Fruit fly (Drosophila melanogaster) whole organism, prepupa: ENCODE results near the gene CG6675.

Experiments
- Blimp-1 ChIP-seq: fragments of 200-800 bp; sonication (Bioruptor generic); optimal IDR thresholded peaks from 3 replicates; lab custom pipeline; 2017; ENCODE audit warnings: missing biosample characterization, missing genetic modification characterization, mild to moderate bottlenecking, moderate library complexity, missing genetic modification reagents
- CG10631 ChIP-seq: fragments of 200-800 bp; sonication (Bioruptor generic); optimal IDR thresholded peaks from 2 replicates; lab custom pipeline; 2016; ENCODE audit warnings: missing biosample characterization, missing genetic modification characterization
- CG11294 ChIP-seq: fragments of 200-800 bp; sonication (Bioruptor generic); IDR thresholded peaks from 2 replicates; pipeline ENCODE4 v1.3.6; 2022; ENCODE audit warnings: missing biosample characterization, missing genetic modification characterization
- CG11762 ChIP-seq: fragments of 200-800 bp; sonication (Bioruptor generic); optimal IDR thresholded peaks from 3 replicates; lab custom pipeline; 2016; ENCODE audit warnings: missing biosample characterization, missing genetic modification characterization; ENCODE audit not compliant: insufficient read depth
- CG15336 ChIP-seq: fragments of 200-800 bp; sonication (Bioruptor generic); IDR thresholded peaks from 2 replicates; pipeline ENCODE4 v1.3.6; 2022; ENCODE audit warnings: missing biosample characterization, missing genetic modification characterization
- CG1621 ChIP-seq: fragments of 200-800 bp; sonication (Bioruptor generic); optimal IDR thresholded peaks from 3 replicates; lab custom pipeline; 2018; ENCODE audit warnings: missing biosample characterization, mild to moderate bottlenecking, missing genetic modification characterization
- CG16779 ChIP-seq: fragments of 200-800 bp; sonication (Bioruptor generic); optimal IDR thresholded peaks from 3 replicates; lab custom pipeline; 2017; ENCODE audit warnings: missing biosample characterization, mild to moderate bottlenecking, missing genetic modification characterization
- CG31627 ChIP-seq: fragments of 200-800 bp; sonication (Bioruptor generic); optimal IDR thresholded peaks from 3 replicates; lab custom pipeline; 2016; ENCODE audit warnings: missing biosample characterization, missing genetic modification characterization
- CG4318 ChIP-seq: fragments of 200-800 bp; sonication (Bioruptor generic); optimal IDR thresholded peaks from 3 replicates; lab custom pipeline; 2017; ENCODE audit warnings: missing biosample characterization, mild to moderate bottlenecking, missing genetic modification characterization
- CG6792 ChIP-seq: fragments of 200-800 bp; sonication (Bioruptor generic); optimal IDR thresholded peaks from 3 replicates; lab custom pipeline; 2016; ENCODE audit warnings: missing biosample characterization, missing genetic modification characterization
- CG6854 ChIP-seq: fragments of 200-800 bp; sonication (Bioruptor generic); optimal IDR thresholded peaks from 2 replicates; lab custom pipeline; 2017; ENCODE audit warnings: missing biosample characterization, mild to moderate bottlenecking, missing genetic modification characterization
- CG7368 ChIP-seq: fragments of 200-800 bp; sonication (Bioruptor generic); optimal IDR thresholded peaks from 3 replicates; lab custom pipeline; 2016; ENCODE audit warnings: missing biosample characterization, missing genetic modification characterization
- CG8319 ChIP-seq: fragments of 200-800 bp; sonication (Bioruptor generic); optimal IDR thresholded peaks from 3 replicates; lab custom pipeline; 2016; ENCODE audit warnings: missing biosample characterization, missing genetic modification characterization
- CG8632 ChIP-seq: fragments of 200-800 bp; sonication (Bioruptor generic); optimal IDR thresholded peaks from 3 replicates; lab custom pipeline; 2016; ENCODE audit warnings: missing biosample characterization, missing genetic modification characterization
- Eip93F ChIP-seq: fragments of 200-800 bp; sonication (Bioruptor generic); optimal IDR thresholded peaks from 2 replicates; lab custom pipeline; 2016; ENCODE audit warnings: missing biosample characterization, mild to moderate bottlenecking, missing genetic modification characterization
- Ets96B ChIP-seq: fragments of 200-800 bp; optimal IDR thresholded peaks from 2 replicates; lab custom pipeline; 2019; ENCODE audit warnings: missing biosample characterization, mild to moderate bottlenecking, missing genetic modification characterization, moderate library complexity
- Hr38 ChIP-seq: sonication (Bioruptor generic); optimal IDR thresholded peaks from 2 replicates; lab custom pipeline; 2016; ENCODE audit warnings: missing biosample characterization, missing genetic modification characterization
- Hr39 ChIP-seq: fragments of 200-800 bp; sonication (Bioruptor generic); optimal IDR thresholded peaks from 2 replicates; lab custom pipeline; 2016; ENCODE audit warnings: missing biosample characterization, missing genetic modification characterization
- Hr4 ChIP-seq: fragments of 200-800 bp; sonication (Bioruptor generic); optimal IDR thresholded peaks from 3 replicates; lab custom pipeline; 2016; ENCODE audit warnings: missing biosample characterization, missing genetic modification characterization
- OdsH ChIP-seq: fragments of 200-800 bp; sonication (Bioruptor generic); optimal IDR thresholded peaks from 3 replicates; lab custom pipeline; 2016; ENCODE audit warnings: missing biosample characterization, missing genetic modification characterization
- Smox ChIP-seq: fragments of 200-800 bp; sonication (Bioruptor generic); optimal IDR thresholded peaks from 3 replicates; lab custom pipeline; 2016; ENCODE audit warnings: missing biosample characterization, missing genetic modification characterization
- Sox102F ChIP-seq: fragments of 200-800 bp; sonication (Bioruptor generic); optimal IDR thresholded peaks from 2 replicates; lab custom pipeline; 2016; ENCODE audit warnings: missing biosample characterization, mild to moderate bottlenecking, missing genetic modification characterization
- Sox14 ChIP-seq: fragments of 200-800 bp; sonication (Bioruptor generic); optimal IDR thresholded peaks from 3 replicates; lab custom pipeline; 2016; ENCODE audit warnings: missing biosample characterization, missing genetic modification characterization
- Sox15 ChIP-seq: fragments of 200-800 bp; sonication (Bioruptor generic); optimal IDR thresholded peaks from 3 replicates; lab custom pipeline; 2016; ENCODE audit warnings: missing biosample characterization, missing genetic modification characterization
- achi ChIP-seq: fragments of 200-800 bp; sonication (Bioruptor generic); optimal IDR thresholded peaks from 3 replicates; lab custom pipeline; 2016; ENCODE audit warnings: missing biosample characterization, missing genetic modification characterization
- acj6 ChIP-seq: fragments of 200-800 bp; sonication (Bioruptor generic); optimal IDR thresholded peaks from 3 replicates; lab custom pipeline; 2016; ENCODE audit warnings: missing biosample characterization, missing genetic modification characterization
- cyc ChIP-seq: fragments of 200-800 bp; sonication (Bioruptor generic); optimal IDR thresholded peaks from 3 replicates; lab custom pipeline; 2016; ENCODE audit warnings: missing biosample characterization, missing genetic modification characterization
- fd85E ChIP-seq: fragments of 200-800 bp; sonication (Bioruptor generic); optimal IDR thresholded peaks from 3 replicates; lab custom pipeline; 2016; ENCODE audit warnings: missing biosample characterization, missing genetic modification characterization
- fkh ChIP-seq: fragments of 200-800 bp; sonication (Bioruptor generic); optimal IDR thresholded peaks from 3 replicates; lab custom pipeline; 2017; ENCODE audit warnings: missing biosample characterization, mild to moderate bottlenecking, missing genetic modification characterization, moderate library complexity
- lz ChIP-seq: fragments of 200-800 bp; sonication (Bioruptor generic); optimal IDR thresholded peaks from 3 replicates; lab custom pipeline; 2016; ENCODE audit warnings: missing biosample characterization, missing genetic modification characterization
- pdm3 ChIP-seq: fragments of 200-800 bp; sonication (Bioruptor generic); optimal IDR thresholded peaks from 3 replicates; lab custom pipeline; 2016; ENCODE audit warnings: missing biosample characterization, missing genetic modification characterization
- salr ChIP-seq, 2 experiments: fragments of 200-800 bp; sonication (Bioruptor generic); optimal IDR thresholded peaks; 3 replicates each; lab custom pipeline; 2016 to 2018; ENCODE audit warnings: missing biosample characterization in 2 of 2, missing genetic modification characterization in 2 of 2, mild to moderate bottlenecking in 1 of 2
- ss ChIP-seq, 2 experiments: fragments of 200-800 bp; sonication (Bioruptor generic); optimal IDR thresholded peaks; 2 replicates in 1 of 2; 3 replicates in 1 of 2; lab custom pipeline; 2017 to 2018; ENCODE audit warnings: mild to moderate bottlenecking in 2 of 2, missing biosample characterization in 2 of 2, missing genetic modification characterization in 2 of 2, moderate library complexity in 1 of 2
- svp ChIP-seq: fragments of 200-800 bp; sonication (Bioruptor generic); peaks from one replicate; lab custom pipeline; 2016; ENCODE audit warnings: missing biosample characterization, missing genetic modification characterization
- topi ChIP-seq: fragments of 200-800 bp; sonication (Bioruptor generic); optimal IDR thresholded peaks from 3 replicates; lab custom pipeline; 2016; ENCODE audit warnings: missing biosample characterization, missing genetic modification characterization

Gene CG6675

DNA sequence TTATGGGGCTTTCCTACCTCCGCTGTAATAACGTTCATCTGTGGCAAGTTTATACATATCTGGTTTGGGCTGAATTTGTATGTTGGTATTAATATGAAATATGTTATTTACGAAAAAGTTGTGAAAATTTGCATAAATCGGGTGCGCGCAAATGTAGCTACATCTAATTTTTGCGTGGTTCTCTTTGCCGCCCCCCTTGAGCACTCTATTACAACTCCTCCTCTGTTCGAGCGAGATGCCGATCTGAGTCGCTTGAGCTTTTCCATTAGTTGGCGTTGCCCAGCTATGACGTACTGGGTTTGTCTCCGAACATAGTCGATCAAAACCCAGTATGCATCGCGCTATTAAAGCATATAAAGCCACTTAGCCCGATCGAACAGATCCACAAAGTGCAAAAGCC lies at the start of gene CG6675:
TSS of gene CG6675 (plus strand) at position 301 of the 400 bp plus-strand sequence.
- no peak for TF ChIP-seq fd85E (GFP tag; lab: Kevin White, UChicago)
- peak; percentile 45 for TF ChIP-seq Ets96B (tag; lab: Kevin White, UChicago)

DNA sequence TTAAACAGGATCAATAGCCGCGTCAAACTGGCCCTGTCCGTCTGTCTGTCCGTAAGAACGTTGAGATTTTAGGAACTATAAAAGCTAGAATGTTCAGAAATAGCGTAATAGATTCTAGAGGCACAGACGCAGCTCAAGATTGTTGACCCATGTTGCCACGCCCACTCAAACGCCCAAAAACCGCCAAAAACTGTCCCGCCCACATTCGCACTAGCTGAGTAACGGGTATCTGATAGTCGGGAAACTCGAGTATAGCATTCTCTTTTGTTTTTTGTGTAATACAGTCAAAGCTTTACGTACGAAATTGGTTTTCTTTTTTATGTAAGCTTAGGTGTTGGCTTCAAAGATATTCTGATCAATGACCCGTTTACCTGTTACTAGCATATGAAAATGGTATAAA lies 48.9 kb upstream of the CG6675 start:
- TF ChIP-seq CG6792 (GFP tag; lab: Kevin White, UChicago) = no peak
- TF ChIP-seq Hr39 (GFP tag; lab: Kevin White, UChicago) = no peak
- no peak for TF ChIP-seq salr (GFP tag; optimal IDR thresholded peaks at IDR 0.05; lab: Kevin White, UChicago)
- no peak for TF ChIP-seq CG6854 (GFP tag; lab: Kevin White, UChicago)
- TF ChIP-seq achi (GFP tag; lab: Kevin White, UChicago) = no peak
- TF ChIP-seq cyc = no peak
- TF ChIP-seq Sox102F = no peak
- no peak for TF ChIP-seq CG8319 (GFP tag; lab: Kevin White, UChicago)
- TF ChIP-seq ss (GFP tag; optimal IDR thresholded peaks at IDR 0.05; lab: Kevin White, UChicago) = no peak
- no peak for TF ChIP-seq Ets96B (tag; lab: Kevin White, UChicago)
- no peak for TF ChIP-seq fd85E (GFP tag; lab: Kevin White, UChicago)
- no peak for TF ChIP-seq topi (GFP tag; lab: Kevin White, UChicago)
- TF ChIP-seq Eip93F = no peak
- TF ChIP-seq acj6 (GFP tag; lab: Kevin White, UChicago) = no peak
- TF ChIP-seq fkh (GFP tag; lab: Kevin White, UChicago) = no peak

DNA sequence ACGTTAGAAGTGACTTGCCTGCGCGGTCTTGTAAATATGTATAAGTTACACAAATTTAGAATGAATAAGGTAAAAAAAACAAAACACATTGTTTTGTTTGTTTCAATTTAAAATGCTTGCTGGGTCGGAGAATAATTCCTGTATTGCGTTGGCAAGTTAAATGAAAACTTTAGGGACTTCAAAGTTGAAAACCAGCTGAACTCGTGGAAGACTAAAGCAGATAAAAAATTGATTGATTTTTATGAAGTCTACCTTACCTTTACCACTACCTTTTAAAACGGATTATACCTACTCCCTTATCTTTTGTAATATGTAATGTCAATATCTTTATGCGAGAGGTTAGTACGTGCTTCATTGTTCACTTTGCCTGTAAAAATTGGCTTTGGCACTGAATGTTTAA lies 43.5 kb upstream of the CG6675 start, which contains the start of gene CG42597:
TSS of gene CG42597 (minus strand) at position 101 of the 400 bp plus-strand sequence.
- TF ChIP-seq pdm3 = no peak

DNA sequence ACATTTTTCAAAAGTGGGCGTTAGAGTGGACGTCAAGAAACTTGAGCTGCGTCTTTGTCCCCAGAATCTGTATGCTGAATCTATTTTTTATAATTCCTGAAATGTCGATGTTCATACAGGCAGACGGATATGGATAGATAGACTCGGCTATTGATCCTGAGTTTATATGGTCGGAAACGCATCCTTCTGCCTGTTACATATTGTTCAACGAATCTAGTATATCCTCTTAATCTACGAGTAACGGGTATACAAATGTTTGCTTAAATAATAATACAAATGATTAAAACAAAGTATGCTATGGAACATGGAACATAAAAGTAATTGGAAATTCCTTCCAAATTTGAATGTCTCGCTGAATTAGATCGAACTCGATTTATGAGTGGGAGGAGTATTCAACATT lies 37.9 kb upstream of the CG6675 start, which contains the start of gene tplus3a:
TSS of gene tplus3a (plus strand) at position 301 of the 400 bp plus-strand sequence.
- TF ChIP-seq Sox14 (GFP tag; lab: Kevin White, UChicago) (no peak), Hr38 (GFP tag; lab: Kevin White, UChicago) (no peak), OdsH (GFP tag; lab: Kevin White, UChicago) (no peak), CG10631 (GFP tag; lab: Kevin White, UChicago) (no peak), fkh (GFP tag; lab: Kevin White, UChicago) (no peak), svp (no peak), CG15336 (GFP tag; lab: Robert Waterston, UW) (no peak), Sox15 (GFP tag; lab: Kevin White, UChicago) (no peak), CG16779 (tag; lab: Kevin White, UChicago) (no peak), CG31627 (GFP tag; lab: Kevin White, UChicago) (no peak), Smox (GFP tag; lab: Kevin White, UChicago) (no peak), Sox102F (no peak)

DNA sequence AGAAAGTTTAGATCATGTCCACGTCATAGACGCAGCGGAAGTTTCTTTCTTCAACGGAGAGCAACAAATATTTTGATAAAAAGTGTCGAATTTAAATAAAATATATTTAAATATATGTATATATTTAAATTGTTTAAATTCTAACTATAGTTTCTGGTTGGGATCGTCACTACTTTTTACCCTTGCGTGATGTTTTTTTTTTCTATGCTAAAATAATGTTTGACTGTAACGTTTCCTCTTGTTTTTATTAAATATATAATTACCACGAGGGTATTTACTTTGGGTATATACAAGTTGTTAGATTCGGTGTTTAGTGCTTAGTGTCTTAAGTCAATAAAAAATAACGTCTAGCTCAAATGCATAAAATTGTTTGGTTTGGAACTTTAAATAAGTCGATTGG lies 29.4 kb upstream of the CG6675 start, which contains the start of gene ttm3:
TSS of gene ttm3 (plus strand) at position 301 of the 400 bp plus-strand sequence.
- no peak for TF ChIP-seq Eip93F
- TF ChIP-seq Sox14 (GFP tag; lab: Kevin White, UChicago) = no peak
- no peak for TF ChIP-seq CG4318 (GFP tag; lab: Kevin White, UChicago)
- TF ChIP-seq CG11294 (GFP tag; lab: Robert Waterston, UW) = no peak
- TF ChIP-seq ss (GFP tag; optimal IDR thresholded peaks at IDR 0.05; lab: Kevin White, UChicago) = no peak
- TF ChIP-seq CG7368 (GFP tag; lab: Kevin White, UChicago) = no peak
- TF ChIP-seq lz (GFP tag; lab: Kevin White, UChicago) = no peak
- TF ChIP-seq CG1621 (tag; lab: Kevin White, UChicago) = no peak
- TF ChIP-seq Hr4 (GFP tag; lab: Kevin White, UChicago) = no peak
- TF ChIP-seq achi (GFP tag; lab: Kevin White, UChicago) = no peak
- no peak for TF ChIP-seq CG15336 (GFP tag; lab: Robert Waterston, UW)
- TF ChIP-seq CG8632 (GFP tag; lab: Kevin White, UChicago) = no peak
- TF ChIP-seq CG11762 (GFP tag; lab: Kevin White, UChicago) = no peak
- no peak for TF ChIP-seq Blimp-1 (GFP tag; lab: Kevin White, UChicago)
